Worm (Caenorhabditis elegans) whole organism, late embryonic: ENCODE results near the gene K12D12.5.

Experiments
- C08G9.2 ChIP-seq: sonication (generic microtip); optimal IDR thresholded peaks from 2 replicates; lab custom pipeline; 2016; ENCODE audit warnings: mild to moderate bottlenecking, missing genetic modification characterization, moderate library complexity, missing compliant biosample characterization
- C38D4.7 ChIP-seq: fragments of 200-800 bp; sonication (Bioruptor generic); optimal IDR thresholded peaks from 2 replicates; lab custom pipeline; 2018; ENCODE audit warnings: mild to moderate bottlenecking, missing genetic modification characterization, moderate library complexity, missing compliant biosample characterization
- F13H6.1 ChIP-seq: sonication (generic microtip); optimal IDR thresholded peaks from 2 replicates; lab custom pipeline; 2016; ENCODE audit warnings: missing genetic modification characterization, missing compliant biosample characterization
- K02D7.2 ChIP-seq: sonication (generic microtip); optimal IDR thresholded peaks from 2 replicates; lab custom pipeline; 2017; ENCODE audit warnings: mild to moderate bottlenecking, missing genetic modification characterization, missing compliant biosample characterization
- T23F11.4 ChIP-seq: fragments of 200-800 bp; sonication (Bioruptor generic); optimal IDR thresholded peaks from 2 replicates; lab custom pipeline; 2018; ENCODE audit warnings: mild to moderate bottlenecking, missing genetic modification characterization, missing compliant biosample characterization
- Y22D7AL.16 ChIP-seq: sonication (generic microtip); optimal IDR thresholded peaks from 2 replicates; lab custom pipeline; 2016; ENCODE audit warnings: missing genetic modification characterization, missing compliant biosample characterization
- ama-1 ChIP-seq: fragments of 150-350 bp; optimal IDR thresholded peaks from 2 replicates; lab custom pipeline; 2014
- ceh-14 ChIP-seq: sonication (generic microtip); optimal IDR thresholded peaks from 2 replicates; lab custom pipeline; 2016; ENCODE audit warnings: missing genotype, missing genetic modification characterization, missing compliant biosample characterization
- ceh-18 ChIP-seq: sonication (generic microtip); optimal IDR thresholded peaks from 2 replicates; lab custom pipeline; 2016; ENCODE audit warnings: missing genetic modification characterization, missing compliant biosample characterization
- ceh-19 ChIP-seq: fragments of 200-800 bp; sonication (Bioruptor generic); optimal IDR thresholded peaks from 2 replicates; lab custom pipeline; 2018; ENCODE audit warnings: mild to moderate bottlenecking, missing genetic modification characterization, missing compliant biosample characterization
- ceh-22 ChIP-seq: sonication (generic microtip); optimal IDR thresholded peaks from 2 replicates; lab custom pipeline; 2017; ENCODE audit warnings: missing biosample characterization, missing genetic modification characterization
- ceh-30 ChIP-seq: fragments of 150-350 bp; optimal IDR thresholded peaks from 2 replicates; lab custom pipeline; 2014; ENCODE audit warnings: missing biosample characterization, missing genetic modification characterization
- ceh-34 ChIP-seq: sonication (generic microtip); optimal IDR thresholded peaks from 2 replicates; lab custom pipeline; 2016; ENCODE audit warnings: mild to moderate bottlenecking, missing genetic modification characterization, missing compliant biosample characterization
- ceh-48 ChIP-seq: sonication (generic microtip); optimal IDR thresholded peaks from 2 replicates; lab custom pipeline; 2016; ENCODE audit warnings: missing genetic modification characterization, inconsistent platforms, missing compliant biosample characterization
- che-1 ChIP-seq: sonication (generic microtip); optimal IDR thresholded peaks from 2 replicates; lab custom pipeline; 2016; ENCODE audit warnings: mild to moderate bottlenecking, missing genetic modification characterization, missing compliant biosample characterization
- dmd-4 ChIP-seq: sonication (generic microtip); optimal IDR thresholded peaks from 2 replicates; lab custom pipeline; 2016; ENCODE audit warnings: borderline replicate concordance, missing genetic modification characterization, missing compliant biosample characterization
- dve-1 ChIP-seq: sonication (generic microtip); optimal IDR thresholded peaks from 2 replicates; lab custom pipeline; 2017; ENCODE audit warnings: antibody characterized with exemption, mild to moderate bottlenecking, missing genetic modification characterization, missing compliant biosample characterization
- elt-2 ChIP-seq: sonication (generic microtip); optimal IDR thresholded peaks from 2 replicates; lab custom pipeline; 2016; ENCODE audit warnings: missing genetic modification reagents, missing genetic modification characterization, missing compliant biosample characterization
- ets-4 ChIP-seq: sonication (generic microtip); optimal IDR thresholded peaks from 2 replicates; lab custom pipeline; 2016; ENCODE audit warnings: missing genetic modification characterization, missing compliant biosample characterization
- fax-1 ChIP-seq: sonication (generic microtip); optimal IDR thresholded peaks from 2 replicates; lab custom pipeline; 2016; ENCODE audit warnings: missing genotype, missing genetic modification characterization, missing compliant biosample characterization
- gmeb-2 ChIP-seq: sonication (generic microtip); optimal IDR thresholded peaks from 2 replicates; lab custom pipeline; 2016; ENCODE audit warnings: missing genetic modification characterization, inconsistent platforms, missing compliant biosample characterization
- hlh-15 ChIP-seq: sonication (generic microtip); optimal IDR thresholded peaks from 2 replicates; lab custom pipeline; 2016; ENCODE audit warnings: missing genetic modification characterization, missing compliant biosample characterization
- hlh-30 ChIP-seq: sonication (generic microtip); optimal IDR thresholded peaks from 2 replicates; lab custom pipeline; 2017; ENCODE audit warnings: antibody characterized with exemption, missing genetic modification characterization, missing compliant biosample characterization; ENCODE audit not compliant: insufficient read depth
- mec-3 ChIP-seq: sonication (generic microtip); optimal IDR thresholded peaks from 2 replicates; lab custom pipeline; 2016; ENCODE audit warnings: borderline replicate concordance, missing genetic modification characterization, missing compliant biosample characterization
- nhr-232 ChIP-seq: sonication (generic microtip); optimal IDR thresholded peaks from 2 replicates; lab custom pipeline; 2016; ENCODE audit warnings: missing genetic modification characterization, missing compliant biosample characterization
- npax-4 ChIP-seq: sonication (generic microtip); optimal IDR thresholded peaks from 2 replicates; lab custom pipeline; 2016; ENCODE audit warnings: missing genetic modification characterization, missing compliant biosample characterization
- pax-1 ChIP-seq: fragments of 150-350 bp; optimal IDR thresholded peaks from 2 replicates; lab custom pipeline; 2014; ENCODE audit warnings: missing biosample characterization, missing genetic modification characterization
- pha-2 ChIP-seq: sonication (generic microtip); optimal IDR thresholded peaks from 2 replicates; lab custom pipeline; 2017; ENCODE audit warnings: mild to moderate bottlenecking, missing genetic modification characterization, missing compliant biosample characterization
- pha-4 ChIP-seq: fragments of 150-350 bp; optimal IDR thresholded peaks from 2 replicates; lab custom pipeline; 2018; ENCODE audit warnings: missing biosample characterization, missing genetic modification reagents, missing genetic modification characterization
- rnt-1 ChIP-seq: sonication (generic microtip); optimal IDR thresholded peaks from 2 replicates; lab custom pipeline; 2016; ENCODE audit warnings: missing genetic modification characterization, missing compliant biosample characterization
- sdc-2 ChIP-seq: sonication (generic microtip); optimal IDR thresholded peaks from 2 replicates; lab custom pipeline; 2016; ENCODE audit warnings: missing genotype, missing genetic modification characterization, missing compliant biosample characterization
- sox-2 ChIP-seq: fragments of 200-800 bp; sonication (Bioruptor generic); IDR thresholded peaks from 2 replicates; pipeline ENCODE4 v1.3.6; 2022; ENCODE audit warnings: missing genetic modification reagents, missing genetic modification characterization, missing compliant biosample characterization
- sox-4 ChIP-seq: sonication (generic microtip); optimal IDR thresholded peaks from 2 replicates; lab custom pipeline; 2017; ENCODE audit warnings: mild to moderate bottlenecking, missing genetic modification characterization, inconsistent platforms, missing compliant biosample characterization
- tbx-2 ChIP-seq: sonication (generic microtip); optimal IDR thresholded peaks from 2 replicates; lab custom pipeline; 2016; ENCODE audit warnings: missing genetic modification characterization, missing compliant biosample characterization
- tbx-7 ChIP-seq: sonication (generic microtip); optimal IDR thresholded peaks from 2 replicates; lab custom pipeline; 2016; ENCODE audit warnings: missing genotype, missing genetic modification characterization, missing compliant biosample characterization
- unc-3 ChIP-seq, 2 experiments: fragments of 200-800 bp in 1 of 2; sonication (Bioruptor generic) in 1 of 2; sonication (generic microtip) in 1 of 2; conservative IDR thresholded peaks in 1 of 2; optimal IDR thresholded peaks in 1 of 2; 2 replicates each; pipeline versions ENCODE4 v1.3.6 to Lab custom; 2016 to 2022; ENCODE audit warnings: missing compliant biosample characterization in 2 of 2, missing genetic modification characterization in 2 of 2, missing genetic modification reagents in 1 of 2
- unc-42 ChIP-seq: sonication (generic microtip); optimal IDR thresholded peaks from 2 replicates; lab custom pipeline; 2016; ENCODE audit warnings: missing genotype, missing genetic modification characterization, missing compliant biosample characterization
- unc-86 ChIP-seq: sonication (generic microtip); optimal IDR thresholded peaks from 2 replicates; lab custom pipeline; 2016; ENCODE audit warnings: missing genetic modification characterization, missing compliant biosample characterization
- zip-5 ChIP-seq: sonication (generic microtip); optimal IDR thresholded peaks from 2 replicates; lab custom pipeline; 2016; ENCODE audit warnings: missing genetic modification characterization, missing compliant biosample characterization
- ztf-16 ChIP-seq: sonication (generic microtip); optimal IDR thresholded peaks from 2 replicates; lab custom pipeline; 2017; ENCODE audit warnings: missing genetic modification characterization, missing compliant biosample characterization

K12D12.5 gene

ce11 chrII:11852191-11852901, 8.5 kb upstream of the K12D12.5 start:
- no peak for TF ChIP-seq F13H6.1 (tag; lab: Kevin White, UChicago)
- no peak for TF ChIP-seq mec-3
- TF ChIP-seq dmd-4: no peak
- no peak for TF ChIP-seq pha-2
- no peak for TF ChIP-seq ceh-30 (tag; lab: Kevin White, UChicago)
- TF ChIP-seq Y22D7AL.16: no peak
- no peak for TF ChIP-seq ceh-22 (tag; lab: Kevin White, UChicago)
- no peak for TF ChIP-seq ets-4 (tag; lab: Kevin White, UChicago)
- TF ChIP-seq C08G9.2 (tag; lab: Kevin White, UChicago): no peak
- TF ChIP-seq ceh-48 (tag; lab: Kevin White, UChicago): no peak
- TF ChIP-seq zip-5 (tag; lab: Kevin White, UChicago): no peak
- no peak for TF ChIP-seq C38D4.7
- TF ChIP-seq ceh-34 (tag; lab: Kevin White, UChicago): no peak
- no peak for TF ChIP-seq K02D7.2 (tag; lab: Kevin White, UChicago)
- no peak for TF ChIP-seq fax-1
- no peak for TF ChIP-seq hlh-30
- no peak for TF ChIP-seq sox-4 (tag; lab: Kevin White, UChicago)
- no peak for TF ChIP-seq che-1
- TF ChIP-seq sox-2 (GFP tag; lab: Robert Waterston, UW): no peak
- no peak for TF ChIP-seq T23F11.4

DNA sequence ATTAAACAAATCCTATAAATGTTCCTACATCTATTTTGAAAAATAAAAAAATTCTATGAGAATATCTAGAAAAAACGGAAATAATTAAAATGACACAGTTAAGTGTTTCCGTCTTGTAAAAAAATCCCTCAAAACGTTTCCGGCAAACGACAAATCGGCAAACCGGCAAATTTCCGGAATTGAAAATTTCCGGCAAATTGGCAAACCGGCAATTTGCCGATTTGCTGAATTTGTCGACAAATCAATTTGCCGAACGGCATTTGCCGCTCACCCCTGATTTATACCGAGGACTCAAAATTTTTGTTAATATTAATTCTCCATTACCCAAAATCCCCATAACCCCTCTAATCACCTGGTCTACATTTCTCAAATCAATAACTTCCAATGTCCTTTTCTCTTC, 7.7 kb upstream of the K12D12.5 start:
- TF ChIP-seq elt-2 (tag; lab: Kevin White, UChicago) (no peak), C08G9.2 (tag; lab: Kevin White, UChicago) (no peak), T23F11.4 (no peak), pax-1 (no peak), rnt-1 (tag; lab: Kevin White, UChicago) (no peak), ceh-18 (tag; lab: Kevin White, UChicago) (no peak), dve-1 (tag; lab: Kevin White, UChicago) (no peak), sdc-2 (tag; lab: Kevin White, UChicago) (no peak), ama-1 (lab: Kevin White, UChicago) (no peak), nhr-232 (tag; lab: Kevin White, UChicago) (no peak), pha-2 (no peak), tbx-7 (no peak), ceh-19 (GFP tag; lab: Kevin White, UChicago) (no peak), tbx-2 (tag; lab: Kevin White, UChicago) (no peak), unc-3 (GFP tag; conservative IDR thresholded peaks at IDR 0.05; lab: Robert Waterston, UW) (no peak), unc-3 (tag; optimal IDR thresholded peaks at IDR 0.05; lab: Kevin White, UChicago) (no peak), sox-2 (GFP tag; lab: Robert Waterston, UW) (no peak), hlh-15 (tag; lab: Kevin White, UChicago) (no peak), unc-86 (tag; lab: Kevin White, UChicago) (no peak), pha-4 (tag; lab: Kevin White, UChicago) (no peak), ceh-14 (no peak)

DNA sequence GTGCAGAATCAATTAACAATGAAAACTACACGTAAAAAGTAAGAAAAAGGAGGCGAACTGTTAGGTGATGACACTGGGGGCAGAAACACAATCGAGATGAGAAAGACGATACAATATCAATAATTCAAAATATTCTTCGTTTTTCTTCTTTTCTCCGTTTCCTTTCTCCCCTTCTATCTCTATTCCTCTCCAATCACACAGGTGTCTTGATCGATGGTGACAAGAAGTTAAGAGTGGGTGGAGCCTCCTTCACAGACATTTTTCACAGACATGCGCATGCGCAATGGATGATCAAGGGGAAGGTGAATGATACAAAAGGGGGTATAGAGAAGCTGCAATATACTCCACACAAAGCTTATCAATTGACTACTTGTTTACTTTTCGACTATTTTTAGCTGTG, 6.1 kb upstream of the K12D12.5 start:
- TF ChIP-seq npax-4 (tag; lab: Kevin White, UChicago) (no peak), ztf-16 (tag; lab: Kevin White, UChicago) (no peak), ceh-30 (tag; lab: Kevin White, UChicago) (no peak)

- TF ChIP-seq C38D4.7 (no peak), tbx-2 (tag; lab: Kevin White, UChicago) (no peak), sox-4 (tag; lab: Kevin White, UChicago) (no peak), unc-42 (tag; lab: Kevin White, UChicago) (no peak), gmeb-2 (tag; lab: Kevin White, UChicago) (no peak)
These were observed 4.5 kb upstream of the K12D12.5 start, which contains the start of gene clh-1 for ce11 chrII:11856361-11856760. Gene clh-1, minus strand, starts transcription at chrII:11856461.
